Fruit fly (Drosophila melanogaster) Kc167 (cell line): ENCODE measurements around the gene Hf.

Source experiments
- h ChIP-seq: fragments of >200 bp; optimal IDR thresholded peaks from 3 replicates; lab custom pipeline; 2018; ENCODE audit warnings: missing external identifiers
- insv ChIP-seq: fragments of >200 bp; optimal IDR thresholded peaks from 3 replicates; lab custom pipeline; 2018; ENCODE audit warnings: missing external identifiers
- psq ChIP-seq: fragments of >200 bp; optimal IDR thresholded peaks from 2 replicates; lab custom pipeline; 2017; ENCODE audit warnings: missing external identifiers
- ttk ChIP-seq: sonication (Bioruptor generic); optimal IDR thresholded peaks from 2 replicates; lab custom pipeline; 2017; ENCODE audit warnings: missing external identifiers

dm6 chr2L:19944309-19945172, 22.9 kb downstream of the Hf start:
- no peak for TF ChIP-seq h (lab: Kevin White, UChicago)
- no peak for TF ChIP-seq ttk (lab: Kevin White, UChicago)
- no peak for TF ChIP-seq insv (lab: Kevin White, UChicago)
- TF ChIP-seq psq (lab: Kevin White, UChicago) = no peak
